Worm (Caenorhabditis elegans) whole organism, L4/young adult: ENCODE measurements around the gene aqp-3.

ENCODE experiments used
- W03F9.2 ChIP-seq: fragments of 150-350 bp; optimal IDR thresholded peaks from 2 replicates; lab custom pipeline; 2014; ENCODE audit warnings: missing biosample characterization, missing genetic modification characterization
- dao-5 ChIP-seq: sonication (generic microtip); optimal IDR thresholded peaks from 2 replicates; lab custom pipeline; 2016; ENCODE audit warnings: missing genotype, missing genetic modification characterization, moderate library complexity, missing compliant biosample characterization
- him-1 ChIP-seq: sonication (generic microtip); optimal IDR thresholded peaks from 2 replicates; lab custom pipeline; 2016; ENCODE audit warnings: missing genotype, missing genetic modification reagents, missing genetic modification characterization, missing compliant biosample characterization

aqp-3 gene

DNA sequence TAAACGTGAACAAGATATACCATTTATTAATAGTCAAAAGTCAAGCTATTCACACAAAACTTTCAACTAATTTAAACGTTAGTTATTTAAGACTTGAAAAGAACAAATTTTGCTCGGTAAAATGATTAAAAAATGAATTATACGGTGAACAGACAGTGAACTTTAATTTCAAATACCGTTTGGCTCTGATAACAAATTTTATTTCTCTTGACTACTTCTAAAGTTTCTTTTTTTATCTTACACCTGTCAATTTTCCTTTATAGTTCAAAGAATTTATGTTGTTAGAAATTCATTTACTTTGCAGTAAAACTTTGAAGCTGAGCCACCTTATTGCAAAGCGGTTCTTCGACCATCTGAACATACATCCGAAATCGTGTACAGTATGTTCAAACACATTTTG is 50.9 kb downstream of the aqp-3 start, which contains the start of gene ZK593.3:
Gene ZK593.3, plus strand, starts transcription at position 301 of the 400 bp plus-strand sequence.
- TF ChIP-seq him-1 = no peak
- TF ChIP-seq W03F9.2 = no peak
- TF ChIP-seq dao-5 (tag; lab: Kevin White, UChicago) = no peak

DNA sequence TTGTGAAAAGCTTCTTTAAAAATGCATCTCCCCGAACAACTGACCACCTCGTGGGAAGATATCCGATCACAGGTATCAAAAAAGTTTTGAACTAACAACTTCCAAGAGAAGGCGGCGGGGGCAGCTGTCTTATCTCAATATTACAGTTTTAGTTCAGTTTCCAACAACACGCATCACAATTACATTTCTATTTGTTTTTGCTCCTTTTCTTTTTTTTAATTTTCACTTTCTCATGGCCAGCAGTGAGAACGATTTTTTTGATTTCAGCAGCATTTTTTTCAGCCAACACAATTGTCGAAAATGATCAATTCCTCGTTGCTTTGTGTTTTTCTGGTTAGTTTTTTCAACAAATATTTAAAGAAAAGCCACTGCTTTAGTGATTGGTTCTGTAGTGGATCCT is 53.2 kb downstream of the aqp-3 start, which contains the start of gene ZK593.2:
Gene ZK593.2, plus strand, starts transcription at position 301 of the 400 bp plus-strand sequence.
- TF ChIP-seq W03F9.2 (no peak), him-1 (no peak), dao-5 (tag; lab: Kevin White, UChicago) (no peak)
